Fruit fly (Drosophila melanogaster): Measurements from ENCODE around the gene Polr3G.

DNA sequence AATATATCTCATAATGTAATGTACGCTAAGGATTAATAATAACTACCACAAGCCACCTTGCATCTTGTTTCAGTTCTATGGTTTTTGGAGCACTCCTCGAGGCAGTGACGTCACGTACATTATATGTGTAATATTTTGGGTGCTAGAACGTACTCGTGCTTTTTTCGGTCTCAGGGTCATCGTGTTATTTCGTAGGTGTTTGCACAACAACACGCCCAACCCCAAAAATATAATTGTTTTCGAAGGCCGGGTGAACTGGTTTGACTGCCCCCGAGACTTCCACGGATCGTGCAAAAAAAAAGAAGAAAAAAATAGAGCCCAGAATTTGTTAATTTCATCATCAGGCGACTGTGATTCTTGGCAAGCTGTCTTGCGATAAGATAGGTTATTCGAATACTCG is 49.6 kb upstream of the Polr3G start:
- TF ChIP-seq usp (GFP tag; optimal IDR thresholded peaks at IDR 0.05) = no peak
- no peak for TF ChIP-seq pan (optimal IDR thresholded peaks at IDR 0.05)
- TF ChIP-seq psq (optimal IDR thresholded peaks at IDR 0.05) = no peak
